Worm (Caenorhabditis elegans) whole organism, L4 larva: Measurements from ENCODE around the gene tmem-145.

ENCODE experiments used
- F44E2.7 ChIP-seq: fragments of 200-800 bp; sonication (Bioruptor generic); IDR thresholded peaks from 2 replicates; pipeline ENCODE4 v2.1.2; 2022; ENCODE audit warnings: missing genetic modification characterization, missing compliant biosample characterization
- ZK337.2 ChIP-seq: fragments of 200-800 bp; sonication (Bioruptor generic); IDR thresholded peaks from 2 replicates; pipeline ENCODE4 v1.3.6; 2022; ENCODE audit warnings: missing genetic modification reagents, missing genetic modification characterization, missing compliant biosample characterization
- cey-2 ChIP-seq: sonication (generic microtip); optimal IDR thresholded peaks from 3 replicates; lab custom pipeline; 2017; ENCODE audit warnings: missing genetic modification characterization, mild to moderate bottlenecking, missing compliant biosample characterization, antibody characterized with exemption, borderline replicate concordance; ENCODE audit not compliant: insufficient read depth
- dmd-6 ChIP-seq: fragments of 200-800 bp; sonication (Bioruptor generic); IDR thresholded peaks from 2 replicates; pipeline ENCODE4 v1.3.6; 2022; ENCODE audit warnings: missing genetic modification reagents, missing genetic modification characterization, missing compliant biosample characterization
- fkh-10 ChIP-seq: fragments of 150-350 bp; optimal IDR thresholded peaks from 2 replicates; lab custom pipeline; 2014; ENCODE audit warnings: missing biosample characterization, missing genetic modification reagents, missing genetic modification characterization
- jun-1 ChIP-seq: fragments of 150-350 bp; optimal IDR thresholded peaks from 2 replicates; lab custom pipeline; 2014; ENCODE audit warnings: missing biosample characterization, missing genetic modification reagents, missing genetic modification characterization
- lin-1 ChIP-seq: fragments of 200-800 bp; sonication (Bioruptor generic); IDR thresholded peaks from 2 replicates; pipeline ENCODE4 v1.3.6; 2022; ENCODE audit warnings: missing genetic modification reagents, missing genetic modification characterization, missing compliant biosample characterization
- lir-3 ChIP-seq: sonication (generic microtip); optimal IDR thresholded peaks from 2 replicates; lab custom pipeline; 2016; ENCODE audit warnings: mild to moderate bottlenecking, missing genetic modification characterization, missing compliant biosample characterization
- madf-9 ChIP-seq: fragments of 200-800 bp; sonication (Bioruptor generic); conservative IDR thresholded peaks from 2 replicates; pipeline ENCODE4 v1.3.6; 2022; ENCODE audit warnings: missing genetic modification reagents, missing genetic modification characterization, missing compliant biosample characterization
- mdt-29 ChIP-seq: fragments of 200-800 bp; sonication (Bioruptor generic); IDR thresholded peaks from 2 replicates; pipeline ENCODE4 v1.3.6; 2022; ENCODE audit warnings: missing genetic modification reagents, missing genetic modification characterization, missing compliant biosample characterization
- mxl-2 ChIP-seq: fragments of 200-800 bp; sonication (Bioruptor generic); conservative IDR thresholded peaks from 2 replicates; pipeline ENCODE4 v1.3.6; 2022; ENCODE audit warnings: missing genetic modification reagents, missing genetic modification characterization, missing compliant biosample characterization
- mxl-3 ChIP-seq: fragments of 200-800 bp; sonication (Bioruptor generic); optimal IDR thresholded peaks from 2 replicates; lab custom pipeline; 2018; ENCODE audit warnings: mild to moderate bottlenecking, missing genetic modification characterization, missing compliant biosample characterization
- skn-1 ChIP-seq: fragments of 150-350 bp; optimal IDR thresholded peaks from 2 replicates; lab custom pipeline; 2014; ENCODE audit warnings: missing biosample characterization, missing genetic modification characterization
- snpc-1.2 ChIP-seq: fragments of 200-800 bp; sonication (Bioruptor generic); IDR thresholded peaks from 2 replicates; pipeline ENCODE4 v1.3.6; 2022; ENCODE audit warnings: missing genetic modification reagents, missing genetic modification characterization, missing compliant biosample characterization
- spr-3 ChIP-seq: fragments of 200-800 bp; sonication (Bioruptor generic); optimal IDR thresholded peaks from 2 replicates; lab custom pipeline; 2018; ENCODE audit warnings: mild to moderate bottlenecking, missing genetic modification characterization, missing compliant biosample characterization
- unc-62 ChIP-seq, 3 experiments: fragments of 150-350 bp in 1 of 3; sonication (generic microtip); optimal IDR thresholded peaks in 2 of 3; peaks in 1 of 3; 1 replicate in 1 of 3; 2 replicates in 2 of 3; lab custom pipeline; 2014 to 2017; ENCODE audit warnings: missing biosample characterization in 3 of 3, missing genetic modification characterization in 3 of 3, missing genetic modification reagents in 3 of 3, missing genotype in 1 of 3
- ztf-11 ChIP-seq: fragments of 150-350 bp; optimal IDR thresholded peaks from 2 replicates; lab custom pipeline; 2014; ENCODE audit warnings: missing biosample characterization, missing genetic modification characterization

The tmem-145 gene

DNA sequence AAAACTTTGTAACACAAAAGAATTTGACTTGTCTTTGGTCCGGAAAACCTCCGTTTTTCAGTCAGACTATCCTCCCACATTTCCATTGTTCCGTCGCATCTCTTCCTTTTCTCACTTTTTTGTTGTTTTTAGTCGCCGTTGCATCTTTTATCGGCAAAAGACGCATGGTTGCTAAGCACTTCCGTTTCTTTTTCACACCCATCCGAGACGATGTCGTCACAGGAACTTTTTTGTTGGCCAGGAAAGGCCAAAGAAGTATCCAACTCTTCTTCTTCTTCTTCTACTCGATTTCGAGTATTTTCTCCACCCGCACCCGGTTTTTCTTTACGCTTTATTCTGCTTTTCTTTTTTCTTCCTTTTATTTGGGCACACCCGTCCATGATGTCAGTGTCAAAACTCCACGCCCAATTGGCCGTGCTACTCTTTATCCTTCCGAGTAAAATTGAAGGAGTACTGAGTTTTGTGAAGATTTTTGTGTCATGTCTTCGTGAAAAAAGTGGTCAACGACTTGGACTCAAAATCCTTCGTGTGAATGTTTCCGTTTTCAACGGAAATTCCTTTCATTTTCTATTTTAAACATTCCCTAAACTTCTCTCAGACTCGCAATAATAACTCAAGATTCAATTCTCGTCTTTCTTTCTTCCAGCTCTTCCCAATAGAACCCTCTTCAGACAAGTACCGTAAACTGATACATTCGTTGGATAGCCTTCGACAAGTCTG is 48.4 kb downstream of the tmem-145 start, which contains the start of gene B0198.2:
B0198.2 (plus strand) TSS at position 670 of the 720 bp plus-strand sequence.
- no peak for TF ChIP-seq lir-3 (tag; lab: Kevin White, UChicago)
- no peak for TF ChIP-seq spr-3 (GFP tag; lab: Kevin White, UChicago)
- TF ChIP-seq unc-62 (GFP tag; optimal IDR thresholded peaks at IDR 0.05 in 1 of 2; lab: Kevin White, UChicago) = no peak
- TF ChIP-seq unc-62 (tag; optimal IDR thresholded peaks at IDR 0.05; lab: Kevin White, UChicago) = no peak
- peak; percentile 67 for TF ChIP-seq fkh-10
- TF ChIP-seq lin-1 (GFP tag; lab: Robert Waterston, UW) = no peak
- no peak for TF ChIP-seq mxl-3 (GFP tag; lab: Kevin White, UChicago)
- TF ChIP-seq ZK337.2 (GFP tag; lab: Robert Waterston, UW) = no peak
- TF ChIP-seq cey-2 = no peak
- TF ChIP-seq F44E2.7 (GFP tag; lab: Robert Waterston, UW) = no peak

DNA sequence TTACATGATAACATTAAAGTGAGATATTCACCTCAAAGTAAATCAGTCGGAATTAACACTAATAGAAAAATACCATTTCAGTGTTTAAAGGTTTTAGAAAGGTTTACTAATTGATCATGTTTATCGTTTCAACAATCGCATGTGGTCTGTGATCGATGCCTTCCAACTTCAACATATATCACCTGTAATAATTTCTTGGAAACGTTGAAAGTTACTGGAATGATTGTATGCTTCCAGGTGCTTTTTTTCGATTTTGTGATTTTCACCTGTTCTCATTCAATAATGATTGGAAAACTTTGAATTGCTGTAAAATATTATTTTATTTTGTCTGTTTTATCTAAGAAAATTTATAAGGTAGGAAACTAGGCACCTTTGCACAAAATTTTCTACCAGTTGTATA is 51.2 kb downstream of the tmem-145 start:
- peak in 1 of 2 experiments; percentile 27 for TF ChIP-seq unc-62 (GFP tag; optimal IDR thresholded peaks at IDR 0.05 in 1 of 2; lab: Kevin White, UChicago)
- TF ChIP-seq unc-62 (tag; optimal IDR thresholded peaks at IDR 0.05; lab: Kevin White, UChicago) = no peak
- TF ChIP-seq jun-1 (tag; lab: Kevin White, UChicago) = no peak
- TF ChIP-seq, all 104 proteins: peak for 1

DNA sequence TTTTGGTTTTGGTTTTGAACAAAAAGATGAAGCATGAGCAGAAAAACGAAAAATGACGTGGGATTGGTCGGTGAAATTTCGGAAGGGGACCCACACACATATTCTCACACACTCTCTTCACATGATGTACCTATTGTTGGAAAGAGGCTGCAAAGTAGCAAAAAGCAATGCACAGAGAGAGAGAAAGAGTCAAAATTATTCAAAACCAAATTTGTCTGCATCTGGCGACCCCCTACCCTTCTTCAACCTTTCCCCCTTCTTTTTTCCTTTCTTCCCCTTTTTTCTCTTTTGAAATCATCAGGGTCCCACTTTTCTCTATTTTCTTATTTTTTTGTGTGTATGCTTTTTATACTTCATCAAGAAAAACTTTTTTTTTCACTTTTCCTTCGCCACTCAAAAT is 52.2 kb downstream of the tmem-145 start:
- no peak for TF ChIP-seq snpc-1.2 (GFP tag; lab: Robert Waterston, UW)
- no peak for TF ChIP-seq madf-9 (GFP tag; lab: Robert Waterston, UW)
- TF ChIP-seq ztf-11 = no peak
- 0 out of 2 replicates have a peak, but pooled peaks have one; percentile 16 for TF ChIP-seq F44E2.7 (GFP tag; lab: Robert Waterston, UW)
- TF ChIP-seq mdt-29 (GFP tag; lab: Robert Waterston, UW) = no peak
- no peak for TF ChIP-seq mxl-2 (GFP tag; lab: Robert Waterston, UW)
- TF ChIP-seq skn-1 (tag; lab: Kevin White, UChicago) = no peak
- peak; percentile 36 for TF ChIP-seq fkh-10
- 0 out of 2 replicates have a peak, but pooled peaks have one; percentile 18 for TF ChIP-seq dmd-6 (GFP tag; lab: Robert Waterston, UW)
